Worm (Caenorhabditis elegans): ENCODE measurements around the gene fem-2.

The fem-2 gene

DNA sequence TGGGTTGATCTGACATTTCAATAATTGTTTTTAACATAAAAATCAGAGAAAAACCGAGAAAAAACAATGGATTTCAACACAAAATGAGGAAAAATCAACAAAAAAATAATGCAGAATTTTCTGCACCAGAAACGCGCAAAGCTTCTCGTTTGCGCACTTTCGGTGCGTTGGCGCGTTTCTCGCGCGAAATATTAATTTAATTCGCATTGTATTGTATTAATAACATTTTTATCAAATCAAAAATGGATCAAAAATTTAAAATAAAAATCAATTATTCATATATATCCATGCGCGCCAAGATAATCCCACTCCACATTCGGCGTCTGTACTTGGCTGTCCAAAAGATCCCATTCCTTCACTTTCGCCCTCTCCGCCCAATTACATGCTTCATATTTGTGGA is at the start of gene fem-2:
TSS of gene fem-2 (minus strand) at position 9 of the 400 bp plus-strand sequence.
- TF ChIP-seq unc-42 (tag; optimal IDR thresholded peaks at IDR 0.05) (peak; percentile 60), eyg-1 (tag; optimal IDR thresholded peaks at IDR 0.05) (no peak), unc-86 (tag; optimal IDR thresholded peaks at IDR 0.05) (no peak), hlh-6 (tag; optimal IDR thresholded peaks at IDR 0.05) (no peak), ama-1 (optimal IDR thresholded peaks at IDR 0.05) (no peak), sox-4 (tag; optimal IDR thresholded peaks at IDR 0.05) (no peak), unc-3 (GFP tag; conservative IDR thresholded peaks at IDR 0.05) (no peak), unc-3 (tag; optimal IDR thresholded peaks at IDR 0.05) (no peak), elt-2 (tag; optimal IDR thresholded peaks at IDR 0.05) (peak; percentile 5), ceh-30 (tag; optimal IDR thresholded peaks at IDR 0.05) (no peak), ceh-14 (tag; optimal IDR thresholded peaks at IDR 0.05) (no peak)

DNA sequence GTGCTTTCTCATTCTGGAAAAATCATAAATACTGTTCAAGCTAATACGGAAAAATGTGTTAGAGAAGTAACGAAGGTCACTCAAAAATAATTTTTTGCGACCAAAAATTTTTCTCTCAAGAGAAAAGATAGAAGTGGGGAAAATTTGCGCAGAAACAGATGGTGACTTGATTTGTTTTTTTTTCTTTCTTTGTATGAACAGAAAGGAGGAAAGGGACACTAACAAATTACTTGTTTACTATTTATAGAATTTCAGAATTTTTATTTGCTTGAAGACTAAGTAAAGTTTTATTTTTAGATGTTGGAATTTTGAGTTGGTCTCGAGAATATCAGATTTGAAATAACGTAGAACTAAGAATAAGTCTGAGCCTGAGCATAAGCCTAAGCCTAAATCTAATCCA is 48.9 kb upstream of the fem-2 start, which contains the start of gene W02B3.4:
TSS of gene W02B3.4 (minus strand) at position 101 of the 400 bp plus-strand sequence.
- TF ChIP-seq fax-1 (tag; optimal IDR thresholded peaks at IDR 0.05) (no peak), ceh-30 (tag; optimal IDR thresholded peaks at IDR 0.05) (no peak), ceh-31 (tag; optimal IDR thresholded peaks at IDR 0.05) (no peak), F13H6.1 (tag; optimal IDR thresholded peaks at IDR 0.05) (no peak), hlh-30 (tag; optimal IDR thresholded peaks at IDR 0.05; ENCODE audit: insufficient read depth) (no peak), pat-9 (tag; optimal IDR thresholded peaks at IDR 0.05) (no peak), T23F11.4 (GFP tag; optimal IDR thresholded peaks at IDR 0.05) (no peak), tbx-2 (tag; optimal IDR thresholded peaks at IDR 0.05) (no peak), pha-4 (tag; optimal IDR thresholded peaks at IDR 0.05) (no peak), ztf-16 (tag; optimal IDR thresholded peaks at IDR 0.05) (no peak), ets-4 (tag; optimal IDR thresholded peaks at IDR 0.05) (no peak), nfya-1 (tag; optimal IDR thresholded peaks at IDR 0.05) (no peak)

DNA sequence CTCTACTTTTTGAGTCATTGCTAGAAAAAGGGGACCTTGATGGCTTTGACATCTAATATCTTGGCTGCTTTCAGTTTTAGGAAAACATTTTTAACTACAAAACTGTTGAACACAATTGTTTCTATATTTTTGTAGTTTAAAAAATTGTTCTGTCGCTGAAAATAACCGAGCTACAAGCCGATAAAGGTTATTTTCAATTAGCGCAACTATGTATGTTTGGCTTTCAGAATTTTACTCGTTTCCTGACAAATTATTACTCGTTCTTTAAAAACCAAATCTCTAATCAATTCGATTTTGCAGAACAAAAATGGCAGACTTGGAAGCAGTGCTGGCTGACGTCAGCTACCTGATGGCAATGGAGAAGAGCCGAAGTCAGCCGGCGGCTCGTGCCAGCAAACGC is 41.4 kb upstream of the fem-2 start, which contains the start of gene grk-2:
TSS of gene grk-2 (plus strand) at position 301 of the 400 bp plus-strand sequence.
- TF ChIP-seq tbx-2 (tag; optimal IDR thresholded peaks at IDR 0.05) (no peak), pag-3 (tag; optimal IDR thresholded peaks at IDR 0.05; ENCODE audit: borderline replicate concordance) (no peak), unc-42 (tag; optimal IDR thresholded peaks at IDR 0.05) (no peak), ceh-30 (tag; optimal IDR thresholded peaks at IDR 0.05) (no peak), pax-1 (tag; optimal IDR thresholded peaks at IDR 0.05) (no peak), odd-2 (tag; optimal IDR thresholded peaks at IDR 0.05) (no peak), rnt-1 (tag; optimal IDR thresholded peaks at IDR 0.05) (no peak), madf-2 (tag; optimal IDR thresholded peaks at IDR 0.05) (no peak), nhr-232 (tag; optimal IDR thresholded peaks at IDR 0.05) (no peak), ceh-6 (GFP tag; optimal IDR thresholded peaks at IDR 0.05) (no peak)

DNA sequence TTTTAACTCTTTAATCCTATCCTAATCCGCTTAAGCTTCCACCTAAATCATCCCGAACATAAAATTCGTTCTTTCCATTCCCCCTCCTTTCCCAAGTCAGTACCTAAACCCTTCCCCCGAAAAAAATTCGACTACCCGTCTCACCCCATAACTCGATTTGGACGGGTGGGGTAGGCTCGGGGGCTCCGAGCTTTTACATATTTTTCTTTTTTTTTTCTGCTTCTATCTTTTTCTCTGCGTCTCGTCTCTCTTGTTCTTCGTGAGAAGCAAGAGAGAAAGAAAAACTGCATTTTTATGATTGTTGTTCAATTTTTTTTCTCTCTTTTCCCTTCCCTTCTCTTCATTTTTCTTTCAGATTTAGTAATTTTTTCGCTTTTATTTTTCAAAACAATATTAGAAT is 41.0 kb upstream of the fem-2 start:
- TF ChIP-seq hlh-6 (tag; optimal IDR thresholded peaks at IDR 0.05) (no peak), unc-42 (tag; optimal IDR thresholded peaks at IDR 0.05) (peak; percentile 97)

DNA sequence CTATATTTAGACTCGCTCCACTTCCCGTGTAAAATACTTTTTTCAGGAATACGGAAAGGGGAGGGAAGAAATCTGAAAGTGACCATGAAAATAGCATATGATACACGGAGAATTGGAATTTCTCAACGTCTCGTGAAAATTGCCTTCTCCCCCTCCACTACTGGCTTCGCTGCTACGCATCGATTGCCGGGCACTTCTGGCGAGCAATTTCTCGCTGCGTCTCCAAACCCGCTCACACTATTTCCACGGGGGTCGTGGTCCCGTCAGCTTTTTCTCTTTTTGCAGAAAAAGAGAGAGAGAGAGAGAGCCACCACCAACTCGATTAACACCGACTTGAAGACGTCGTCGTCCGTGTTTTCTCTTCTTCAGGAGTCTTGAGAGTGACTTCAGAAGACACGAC is 36.6 kb upstream of the fem-2 start:
- TF ChIP-seq unc-55 (GFP tag; optimal IDR thresholded peaks at IDR 0.05): no peak
- no peak for TF ChIP-seq ceh-45 (GFP tag; IDR thresholded peaks at IDR 0.05)
- no peak for TF ChIP-seq mec-3 (tag; optimal IDR thresholded peaks at IDR 0.05; ENCODE audit: borderline replicate concordance)
- TF ChIP-seq pha-4 (tag; optimal IDR thresholded peaks at IDR 0.05): no peak
- TF ChIP-seq madf-2 (tag; optimal IDR thresholded peaks at IDR 0.05): no peak
- TF ChIP-seq sox-4 (tag; optimal IDR thresholded peaks at IDR 0.05): no peak
- TF ChIP-seq syd-9 (tag; optimal IDR thresholded peaks at IDR 0.05): no peak
- no peak for TF ChIP-seq tbx-7 (tag; optimal IDR thresholded peaks at IDR 0.05)
- TF ChIP-seq hlh-8 (tag; optimal IDR thresholded peaks at IDR 0.05): no peak
- TF ChIP-seq K09A11.1 (tag; optimal IDR thresholded peaks at IDR 0.05; ENCODE audit: insufficient read depth): no peak
- no peak for TF ChIP-seq C08G9.2 (tag; optimal IDR thresholded peaks at IDR 0.05)
- no peak for TF ChIP-seq gmeb-2 (tag; optimal IDR thresholded peaks at IDR 0.05)
- no peak for TF ChIP-seq sdc-2 (tag; optimal IDR thresholded peaks at IDR 0.05)
- TF ChIP-seq ceh-48 (tag; optimal IDR thresholded peaks at IDR 0.05): peak; percentile 90
- no peak for TF ChIP-seq ttx-3 (tag; optimal IDR thresholded peaks at IDR 0.05)
- no peak for TF ChIP-seq ets-4 (tag; optimal IDR thresholded peaks at IDR 0.05)
- no peak for TF ChIP-seq C38D4.7 (GFP tag; optimal IDR thresholded peaks at IDR 0.05)
- no peak for TF ChIP-seq che-1 (tag; optimal IDR thresholded peaks at IDR 0.05)
- no peak for TF ChIP-seq hlh-13 (GFP tag; optimal IDR thresholded peaks at IDR 0.05)
- no peak for TF ChIP-seq fkh-10 (GFP tag; optimal IDR thresholded peaks at IDR 0.05)
- TF ChIP-seq fax-1 (tag; optimal IDR thresholded peaks at IDR 0.05): no peak
- no peak for TF ChIP-seq elt-4 (tag; optimal IDR thresholded peaks at IDR 0.05)
- TF ChIP-seq pag-3 (tag; optimal IDR thresholded peaks at IDR 0.05; ENCODE audit: borderline replicate concordance): no peak
